Worm (Caenorhabditis elegans): ENCODE results near the gene F17H10.4.
A peak's percentile ranks its signal among the peaks of the same experiment; 100 is the strongest.

F17H10.4 gene

ce11 chrX:13147105-13147504, 20.8 kb upstream of the F17H10.4 start:
- TF ChIP-seq unc-62 (GFP tag; optimal IDR thresholded peaks at IDR 0.05 in 1 of 2) (peak in 1 of 2 experiments; percentile 94), unc-62 (tag; optimal IDR thresholded peaks at IDR 0.05) (no peak), dmd-9 (GFP tag; IDR thresholded peaks at IDR 0.05) (no peak), mxl-3 (GFP tag; optimal IDR thresholded peaks at IDR 0.05) (peak; percentile 65), tra-1 (GFP tag; IDR thresholded peaks at IDR 0.05) (peak; percentile 30; the same call in 1 of the 2 replicates), hif-1 (tag; optimal IDR thresholded peaks at IDR 0.05) (peak in 1 of 2 experiments; percentile 48), mep-1 (tag; optimal IDR thresholded peaks at IDR 0.05) (peak; percentile 57), zfp-3 (GFP tag; conservative IDR thresholded peaks at IDR 0.05) (no peak), egl-43 (GFP tag; IDR thresholded peaks at IDR 0.05) (no peak), Y48G9A.11 (GFP tag; IDR thresholded peaks at IDR 0.05) (no peak), hlh-30 (tag; optimal IDR thresholded peaks at IDR 0.05; ENCODE audit: insufficient read depth) (peak; percentile 87), R02D3.7 (tag; optimal IDR thresholded peaks at IDR 0.05) (no peak), snpc-4 (tag; optimal IDR thresholded peaks at IDR 0.05) (no peak), hlh-11 (tag; optimal IDR thresholded peaks at IDR 0.05) (peak; percentile 45), fkh-10 (GFP tag; optimal IDR thresholded peaks at IDR 0.05) (peak; percentile 30), spr-3 (GFP tag; optimal IDR thresholded peaks at IDR 0.05) (no peak), mdl-1 (tag; optimal IDR thresholded peaks at IDR 0.05) (peak; percentile 50 to 93), skn-1 (tag; optimal IDR thresholded peaks at IDR 0.05) (no peak), mes-2 (tag; optimal IDR thresholded peaks at IDR 0.05; ENCODE audit: poor library complexity, severe bottlenecking) (no peak), ceh-82 (tag; optimal IDR thresholded peaks at IDR 0.05) (no peak), nhr-11 (tag; optimal IDR thresholded peaks at IDR 0.05) (peak; percentile 44), daf-16 (GFP tag; optimal IDR thresholded peaks at IDR 0.05) (peak in 1 of 2 experiments; percentile 55), daf-16 (tag; optimal IDR thresholded peaks at IDR 0.05) (peak; percentile 55), nhr-111 (GFP tag; optimal IDR thresholded peaks at IDR 0.05) (no peak), fos-1 (tag; optimal IDR thresholded peaks at IDR 0.05) (no peak), ceh-62 (tag; optimal IDR thresholded peaks at IDR 0.05) (no peak), rbr-2 (tag; optimal IDR thresholded peaks at IDR 0.05) (peak; percentile 53), daf-12 (tag; optimal IDR thresholded peaks at IDR 0.05) (no peak), lir-3 (tag; optimal IDR thresholded peaks at IDR 0.05) (no peak), unc-39 (tag; optimal IDR thresholded peaks at IDR 0.05) (no peak), lin-13 (GFP tag; optimal IDR thresholded peaks at IDR 0.05) (no peak), nhr-28 (tag; optimal IDR thresholded peaks at IDR 0.05) (no peak), dve-1 (tag; optimal IDR thresholded peaks at IDR 0.05; ENCODE audit: insufficient read depth) (no peak)

DNA sequence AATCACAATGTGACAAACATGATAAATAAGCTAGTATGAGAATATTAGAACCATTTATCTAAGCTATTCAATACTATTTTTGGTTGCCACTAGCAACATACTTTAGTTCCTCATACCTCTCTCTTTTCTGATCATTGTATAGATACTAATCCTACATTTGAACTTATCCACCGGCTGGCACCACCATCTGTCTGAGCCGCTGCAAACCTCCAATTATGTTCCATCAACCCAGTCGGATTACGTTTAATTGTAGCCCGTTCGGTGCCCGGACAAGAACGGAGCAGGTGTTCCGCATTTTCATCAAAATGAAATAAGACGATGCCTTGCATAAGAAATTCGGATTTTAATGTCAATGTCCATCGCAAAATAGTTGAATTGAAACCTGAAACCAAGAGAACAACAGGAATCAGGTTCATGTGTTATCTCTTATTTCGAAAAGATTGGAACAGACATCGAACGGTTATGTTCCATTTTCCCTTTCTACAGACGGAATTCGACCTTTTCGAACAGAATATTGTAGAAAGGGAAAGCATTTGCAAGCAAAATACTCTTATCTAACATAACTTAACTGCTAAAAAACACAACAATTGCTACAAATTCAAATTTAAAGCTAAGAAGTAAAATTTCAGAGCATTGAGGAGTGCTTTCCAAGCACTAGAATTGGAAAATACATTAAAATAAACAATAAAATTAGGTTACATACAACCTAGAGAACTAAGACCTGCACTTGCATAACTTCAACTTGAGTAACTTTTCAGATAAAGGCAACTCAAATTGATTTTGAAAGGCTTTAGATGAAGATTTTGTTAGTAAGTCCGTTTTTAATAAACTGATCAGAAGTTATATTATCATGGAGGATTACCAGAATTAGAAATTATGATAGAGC, 19.9 kb upstream of the F17H10.4 start:
- TF ChIP-seq nhr-237 (tag; optimal IDR thresholded peaks at IDR 0.05) = no peak
- no peak for TF ChIP-seq dmd-9 (GFP tag; IDR thresholded peaks at IDR 0.05)
- no peak for TF ChIP-seq F49E8.2 (tag; optimal IDR thresholded peaks at IDR 0.05; ENCODE audit: borderline replicate concordance)
- peak; percentile 95 for TF ChIP-seq aha-1 (tag)
- peak in 1 of 2 experiments; percentile 87 for TF ChIP-seq unc-62 (GFP tag; optimal IDR thresholded peaks at IDR 0.05 in 1 of 2)
- no peak for TF ChIP-seq unc-62 (tag; optimal IDR thresholded peaks at IDR 0.05)

- TF ChIP-seq nhr-77 (tag; optimal IDR thresholded peaks at IDR 0.05) (peak; percentile 86), lin-38 (GFP tag; IDR thresholded peaks at IDR 0.05) (peak; percentile 58), zip-2 (tag; optimal IDR thresholded peaks at IDR 0.05) (peak; percentile 74), spr-1 (tag; optimal IDR thresholded peaks at IDR 0.05) (peak; percentile 88), duxl-1 (tag; optimal IDR thresholded peaks at IDR 0.05; ENCODE audit: poor library complexity) (peak; percentile 57), Y105C5A.15 (GFP tag; IDR thresholded peaks at IDR 0.05) (no peak), madf-9 (GFP tag; conservative IDR thresholded peaks at IDR 0.05) (peak; percentile 89), madf-5 (GFP tag; IDR thresholded peaks at IDR 0.05) (0 out of 4 replicates have a peak, but pooled peaks of 1 of the 2 experiments have one; percentile 21), daf-8 (GFP tag; IDR thresholded peaks at IDR 0.05) (no peak), jun-1 (tag; optimal IDR thresholded peaks at IDR 0.05) (peak; percentile 87), nhr-237 (tag; optimal IDR thresholded peaks at IDR 0.05) (peak; percentile 4), mdt-29 (GFP tag; IDR thresholded peaks at IDR 0.05) (peak; percentile 94), nhr-28 (tag; optimal IDR thresholded peaks at IDR 0.05) (peak; percentile 84), fkh-10 (GFP tag; optimal IDR thresholded peaks at IDR 0.05) (peak; percentile 96), nhr-76 (tag; optimal IDR thresholded peaks at IDR 0.05) (peak; percentile 27)
Measured at ce11 chrX:13144975-13145618, 18.8 kb upstream of the F17H10.4 start.

Measured in whole organism, L4 larva.